Worm (Caenorhabditis elegans): ENCODE data around the gene F02H6.7.
A peak's percentile ranks its signal among the peaks of the same experiment; 100 is the strongest.

F02H6.7 gene

ce11 chrIV:14186264-14186663 lies 41.7 kb downstream of the F02H6.7 start:
- no peak for TF ChIP-seq efl-1 (optimal IDR thresholded peaks at IDR 0.05)
- peak in 1 of 2 experiments; percentile 91 for TF ChIP-seq efl-1 (GFP tag; optimal IDR thresholded peaks at IDR 0.05 in 1 of 2)
- no peak for TF ChIP-seq nhr-76 (tag; optimal IDR thresholded peaks at IDR 0.05)
- TF ChIP-seq isw-1 (GFP tag; IDR thresholded peaks at IDR 0.05) = no peak
- no peak for TF ChIP-seq ztf-4 (tag; optimal IDR thresholded peaks at IDR 0.05)
- no peak for TF ChIP-seq tbx-2 (tag; optimal IDR thresholded peaks at IDR 0.05)
- TF ChIP-seq ets-5 (GFP tag; IDR thresholded peaks at IDR 0.05) = no peak

ce11 chrIV:14182077-14182476 lies 45.9 kb downstream of the F02H6.7 start, which contains the start of gene R05A10.1:
Gene R05A10.1, plus strand, starts transcription at chrIV:14182377.
- no peak for TF ChIP-seq sox-4 (tag; optimal IDR thresholded peaks at IDR 0.05)
- no peak for TF ChIP-seq egl-27 (tag; optimal IDR thresholded peaks at IDR 0.05)
- no peak for TF ChIP-seq tbx-2 (tag; optimal IDR thresholded peaks at IDR 0.05)
- no peak for TF ChIP-seq lin-35 (GFP tag; optimal IDR thresholded peaks at IDR 0.05)
- no peak for TF ChIP-seq fos-1 (tag; optimal IDR thresholded peaks at IDR 0.05)
- TF ChIP-seq egl-13 (tag; optimal IDR thresholded peaks at IDR 0.05) = no peak
- no peak for TF ChIP-seq nhr-237 (tag; optimal IDR thresholded peaks at IDR 0.05)
- TF ChIP-seq unc-130 (tag; optimal IDR thresholded peaks at IDR 0.05) = no peak
- TF ChIP-seq dsc-1 (tag; optimal IDR thresholded peaks at IDR 0.05) = no peak
- TF ChIP-seq C34B4.2 (tag; optimal IDR thresholded peaks at IDR 0.05) = no peak
- no peak for TF ChIP-seq nhr-28 (tag; optimal IDR thresholded peaks at IDR 0.05)
- no peak for TF ChIP-seq ztf-4 (tag; optimal IDR thresholded peaks at IDR 0.05)
- TF ChIP-seq elt-2 (tag; optimal IDR thresholded peaks at IDR 0.05) = no peak

- no peak for TF ChIP-seq C04F5.9 (tag; optimal IDR thresholded peaks at IDR 0.05)
- TF ChIP-seq efl-1 (optimal IDR thresholded peaks at IDR 0.05) = no peak
- peak in 1 of 2 experiments; percentile 71 for TF ChIP-seq efl-1 (GFP tag; optimal IDR thresholded peaks at IDR 0.05 in 1 of 2)
Measured at ce11 chrIV:14177058-14177457, 50.9 kb downstream of the F02H6.7 start, which contains the start of gene R05A10.2. Gene R05A10.2, plus strand, starts transcription at chrIV:14177271.

ce11 chrIV:14176373-14176772 lies 51.6 kb downstream of the F02H6.7 start, which contains the start of gene R05A10.3:
Gene R05A10.3, minus strand, starts transcription at chrIV:14176473.
- TF ChIP-seq lin-39 (tag; optimal IDR thresholded peaks at IDR 0.05) (no peak), swsn-7 (tag; optimal IDR thresholded peaks at IDR 0.05) (no peak), aly-2 (tag; optimal IDR thresholded peaks at IDR 0.05) (no peak), blmp-1 (tag; optimal IDR thresholded peaks at IDR 0.05) (no peak), lin-13 (GFP tag; optimal IDR thresholded peaks at IDR 0.05) (no peak), grh-1 (GFP tag; IDR thresholded peaks at IDR 0.05) (no peak)
